Worm (Caenorhabditis elegans) whole organism, L1 larva: Measurements from ENCODE around the gene R10E11.9.

ENCODE experiments used
- C34B4.2 ChIP-seq: sonication (generic microtip); optimal IDR thresholded peaks from 2 replicates; lab custom pipeline; 2017; ENCODE audit warnings: mild to moderate bottlenecking, missing genetic modification characterization, missing compliant biosample characterization
- Y116A8C.19 ChIP-seq: sonication (generic microtip); optimal IDR thresholded peaks from 2 replicates; lab custom pipeline; 2016; ENCODE audit warnings: missing compliant biosample characterization, missing genetic modification characterization, borderline replicate concordance
- blmp-1 ChIP-seq: fragments of 150-350 bp; optimal IDR thresholded peaks from 2 replicates; lab custom pipeline; 2014; ENCODE audit warnings: missing biosample characterization, missing genetic modification characterization
- ceh-8 ChIP-seq: fragments of 200-800 bp; sonication (Bioruptor generic); optimal IDR thresholded peaks from 2 replicates; lab custom pipeline; 2018; ENCODE audit warnings: mild to moderate bottlenecking, missing genetic modification characterization, moderate library complexity, missing compliant biosample characterization
- ceh-82 ChIP-seq, 3 experiments: fragments of 150-350 bp in 1 of 3; sonication (generic microtip) in 2 of 3; optimal IDR thresholded peaks; 2 replicates each; lab custom pipeline; 2014 to 2017; ENCODE audit warnings: missing biosample characterization in 3 of 3, missing genetic modification characterization in 3 of 3
- ceh-90 ChIP-seq: sonication (generic microtip); optimal IDR thresholded peaks from 2 replicates; lab custom pipeline; 2016; ENCODE audit warnings: missing genetic modification characterization, missing compliant biosample characterization
- dpl-1 ChIP-seq, 3 experiments: fragments of 150-350 bp in 2 of 3; sonication (generic microtip) in 1 of 3; optimal IDR thresholded peaks; 2 replicates each; lab custom pipeline; 2014 to 2017; ENCODE audit warnings: missing biosample characterization in 3 of 3, missing genetic modification characterization in 3 of 3, missing genetic modification reagents in 3 of 3
- efl-1 ChIP-seq, 4 experiments: fragments of 150-350 bp; optimal IDR thresholded peaks in 3 of 4; peaks in 1 of 4; 1 replicate in 1 of 4; 2 replicates in 3 of 4; lab custom pipeline; 2014; ENCODE audit warnings: missing biosample characterization in 2 of 4, missing genetic modification characterization in 2 of 4, missing genetic modification reagents in 2 of 4
- efl-3 ChIP-seq: fragments of 200-800 bp; sonication (Bioruptor generic); optimal IDR thresholded peaks from 2 replicates; lab custom pipeline; 2018; ENCODE audit warnings: mild to moderate bottlenecking, missing genetic modification characterization, missing compliant biosample characterization
- ets-5 ChIP-seq: fragments of 200-800 bp; sonication (Bioruptor generic); IDR thresholded peaks from 2 replicates; pipeline ENCODE4 v1.3.6; 2022; ENCODE audit warnings: missing genetic modification characterization, missing compliant biosample characterization
- fkh-8 ChIP-seq: sonication (generic microtip); optimal IDR thresholded peaks from 2 replicates; lab custom pipeline; 2016; ENCODE audit warnings: mild to moderate bottlenecking, missing genetic modification characterization, missing compliant biosample characterization
- grh-1 ChIP-seq: fragments of 200-800 bp; sonication (Bioruptor generic); IDR thresholded peaks from 2 replicates; pipeline ENCODE4 v1.3.6; 2022; ENCODE audit warnings: missing genetic modification reagents, missing genetic modification characterization, missing compliant biosample characterization
- hlh-17 ChIP-seq: fragments of 200-800 bp; sonication (Bioruptor generic); optimal IDR thresholded peaks from 2 replicates; lab custom pipeline; 2018; ENCODE audit warnings: missing genetic modification characterization, mild to moderate bottlenecking, missing compliant biosample characterization, moderate library complexity, borderline replicate concordance
- isw-1 ChIP-seq: fragments of 200-800 bp; sonication (Bioruptor generic); IDR thresholded peaks from 2 replicates; pipeline ENCODE4 v1.3.6; 2022; ENCODE audit warnings: missing genetic modification characterization, missing compliant biosample characterization
- lin-14 ChIP-seq: fragments of 200-800 bp; sonication (Bioruptor generic); optimal IDR thresholded peaks from 2 replicates; lab custom pipeline; 2018; ENCODE audit warnings: mild to moderate bottlenecking, missing genetic modification characterization, moderate library complexity, missing compliant biosample characterization
- lin-35 ChIP-seq, 2 experiments: fragments of 150-350 bp; optimal IDR thresholded peaks; 2 replicates each; lab custom pipeline; 2014; ENCODE audit warnings: missing biosample characterization in 2 of 2, missing genetic modification characterization in 2 of 2, missing genetic modification reagents in 2 of 2
- lir-3 ChIP-seq: sonication (generic microtip); optimal IDR thresholded peaks from 2 replicates; lab custom pipeline; 2016; ENCODE audit warnings: mild to moderate bottlenecking, missing genetic modification characterization, moderate library complexity, missing compliant biosample characterization; ENCODE audit not compliant: poor library complexity
- lsy-2 ChIP-seq, 2 experiments: fragments of 150-350 bp; optimal IDR thresholded peaks; 2 replicates each; lab custom pipeline; 2014; ENCODE audit warnings: missing biosample characterization in 2 of 2, missing genetic modification characterization in 2 of 2
- nhr-11 ChIP-seq: fragments of 150-350 bp; optimal IDR thresholded peaks from 2 replicates; lab custom pipeline; 2014; ENCODE audit warnings: missing biosample characterization, missing genetic modification characterization
- nhr-20 ChIP-seq: sonication (generic microtip); optimal IDR thresholded peaks from 2 replicates; lab custom pipeline; 2016; ENCODE audit warnings: mild to moderate bottlenecking, missing genetic modification characterization, missing compliant biosample characterization
- nhr-237 ChIP-seq: fragments of 150-350 bp; optimal IDR thresholded peaks from 2 replicates; lab custom pipeline; 2014; ENCODE audit warnings: missing biosample characterization, missing genetic modification characterization
- nhr-47 ChIP-seq: sonication (generic microtip); optimal IDR thresholded peaks from 2 replicates; lab custom pipeline; 2016; ENCODE audit warnings: mild to moderate bottlenecking, missing genetic modification characterization, moderate library complexity, missing compliant biosample characterization
- nhr-71 ChIP-seq: sonication (generic microtip); optimal IDR thresholded peaks from 2 replicates; lab custom pipeline; 2016; ENCODE audit warnings: mild to moderate bottlenecking, missing genetic modification characterization, moderate library complexity, missing compliant biosample characterization
- nhr-76 ChIP-seq: sonication (generic microtip); optimal IDR thresholded peaks from 2 replicates; lab custom pipeline; 2017; ENCODE audit warnings: missing biosample characterization, missing genetic modification characterization
- nhr-85 ChIP-seq: sonication (generic microtip); peaks from one replicate; lab custom pipeline; 2016; ENCODE audit warnings: missing genetic modification characterization, inconsistent platforms, missing compliant biosample characterization
- pqm-1 ChIP-seq: sonication (generic microtip); optimal IDR thresholded peaks from 3 replicates; lab custom pipeline; 2017; ENCODE audit warnings: missing biosample characterization, missing genetic modification characterization
- rnt-1 ChIP-seq: sonication (generic microtip); optimal IDR thresholded peaks from 2 replicates; lab custom pipeline; 2016; ENCODE audit warnings: mild to moderate bottlenecking, missing genetic modification characterization, moderate library complexity, missing compliant biosample characterization
- snpc-4 ChIP-seq: fragments of 150-350 bp; optimal IDR thresholded peaks from 2 replicates; lab custom pipeline; 2014; ENCODE audit warnings: missing biosample characterization, missing genetic modification characterization
- snu-23 ChIP-seq: sonication (generic microtip); optimal IDR thresholded peaks from 2 replicates; lab custom pipeline; 2016; ENCODE audit warnings: missing genetic modification characterization, missing compliant biosample characterization
- swsn-7 ChIP-seq: sonication (generic microtip); optimal IDR thresholded peaks from 2 replicates; lab custom pipeline; 2016; ENCODE audit warnings: missing genetic modification characterization, missing compliant biosample characterization
- unc-130 ChIP-seq: fragments of 150-350 bp; optimal IDR thresholded peaks from 2 replicates; lab custom pipeline; 2017; ENCODE audit warnings: missing biosample characterization, missing genetic modification characterization, inconsistent platforms
- unc-98 ChIP-seq: fragments of 200-800 bp; sonication (Bioruptor generic); IDR thresholded peaks from 2 replicates; pipeline ENCODE4 v1.3.6; 2022; ENCODE audit warnings: missing genetic modification characterization, missing compliant biosample characterization
- xbp-1 ChIP-seq: sonication (generic microtip); optimal IDR thresholded peaks from 2 replicates; lab custom pipeline; 2016; ENCODE audit warnings: missing genetic modification characterization, missing compliant biosample characterization
- zag-1 ChIP-seq: fragments of 150-350 bp; optimal IDR thresholded peaks from 2 replicates; lab custom pipeline; 2014; ENCODE audit warnings: missing biosample characterization, missing genetic modification characterization
- zip-4 ChIP-seq: fragments of 200-800 bp; sonication (Bioruptor generic); optimal IDR thresholded peaks from 2 replicates; lab custom pipeline; 2018; ENCODE audit warnings: mild to moderate bottlenecking, missing genetic modification characterization, moderate library complexity, missing compliant biosample characterization
- ztf-11 ChIP-seq, 2 experiments: sonication (generic microtip); optimal IDR thresholded peaks; 2 replicates each; lab custom pipeline; 2016 to 2017; ENCODE audit warnings: missing genetic modification characterization in 2 of 2, missing biosample characterization in 1 of 2, missing compliant biosample characterization in 1 of 2
- ztf-4 ChIP-seq: fragments of 150-350 bp; optimal IDR thresholded peaks from 2 replicates; lab custom pipeline; 2014; ENCODE audit warnings: missing biosample characterization, missing genetic modification characterization

The R10E11.9 gene

ce11 chrIII:9779080-9779479 lies 14.4 kb downstream of the R10E11.9 start:
- no peak for TF ChIP-seq lsy-2 (tag; optimal IDR thresholded peaks at IDR 0.05; lab: Kevin White, UChicago)
- no peak for TF ChIP-seq ceh-90 (tag; lab: Kevin White, UChicago)
- no peak for TF ChIP-seq hlh-17 (GFP tag; lab: Kevin White, UChicago)
- TF ChIP-seq Y116A8C.19 (tag; lab: Kevin White, UChicago) = no peak
- TF ChIP-seq xbp-1 = no peak
- TF ChIP-seq unc-130 = no peak
- TF ChIP-seq snpc-4 (tag; lab: Kevin White, UChicago) = no peak
- TF ChIP-seq ztf-11 (tag; optimal IDR thresholded peaks at IDR 0.05; lab: Kevin White, UChicago) = no peak
- no peak for TF ChIP-seq swsn-7
- TF ChIP-seq zag-1 (tag; lab: Kevin White, UChicago) = no peak
- TF ChIP-seq ets-5 (GFP tag; lab: Robert Waterston, UW) = no peak
- no peak for TF ChIP-seq nhr-47 (tag; lab: Kevin White, UChicago)
- no peak for TF ChIP-seq unc-98 (GFP tag; lab: Robert Waterston, UW)
- TF ChIP-seq fkh-8 (tag; lab: Kevin White, UChicago) = no peak
- TF ChIP-seq zip-4 (GFP tag; lab: Kevin White, UChicago) = no peak
- TF ChIP-seq grh-1 (GFP tag; lab: Robert Waterston, UW) = no peak
- TF ChIP-seq isw-1 (GFP tag; lab: Robert Waterston, UW) = no peak

DNA sequence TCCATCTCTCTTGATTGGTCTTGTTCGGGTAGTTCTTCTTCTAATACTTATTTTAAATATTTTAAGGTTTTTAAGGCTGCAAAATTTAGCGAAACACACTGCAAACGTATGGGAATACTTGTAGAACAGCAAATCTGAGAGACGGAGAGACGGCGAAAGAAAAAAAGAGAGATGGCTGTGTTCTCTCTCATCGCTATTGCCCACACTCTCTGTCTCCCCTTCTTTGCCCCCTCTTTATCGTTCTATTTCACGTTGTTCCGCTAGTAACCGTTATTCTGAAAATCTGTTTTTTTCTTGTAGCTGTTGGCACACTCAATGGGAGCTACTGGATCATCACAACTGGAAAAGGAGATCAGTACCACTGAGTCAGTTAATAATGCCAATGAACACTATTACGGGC lies 17.1 kb downstream of the R10E11.9 start, which contains the start of gene usp-46:
usp-46 (plus strand) TSS at position 301 of the 400 bp plus-strand sequence.
- TF ChIP-seq ztf-4 (no peak), snu-23 (GFP tag; lab: Kevin White, UChicago) (peak; percentile 13), ceh-82 (tag; optimal IDR thresholded peaks at IDR 0.05; lab: Kevin White, UChicago) (peak in 1 of 3 experiments; percentile 30), efl-1 (optimal IDR thresholded peaks at IDR 0.05; lab: Kevin White, UChicago) (peak in 1 of 2 experiments; percentile 5), efl-1 (GFP tag; optimal IDR thresholded peaks at IDR 0.05 in 1 of 2; lab: Kevin White, UChicago) (no peak), efl-3 (GFP tag; lab: Kevin White, UChicago) (no peak), ceh-8 (GFP tag; lab: Kevin White, UChicago) (no peak), nhr-11 (no peak), pqm-1 (no peak), zip-4 (GFP tag; lab: Kevin White, UChicago) (no peak), lin-14 (GFP tag; lab: Kevin White, UChicago) (peak; percentile 53), lsy-2 (tag; optimal IDR thresholded peaks at IDR 0.05; lab: Kevin White, UChicago) (peak in 1 of 2 experiments; percentile 16), nhr-85 (tag; lab: Kevin White, UChicago) (no peak), nhr-20 (tag; lab: Kevin White, UChicago) (no peak)

ce11 chrIII:9775916-9776315 lies 17.5 kb downstream of the R10E11.9 start:
- TF ChIP-seq lsy-2 (tag; optimal IDR thresholded peaks at IDR 0.05; lab: Kevin White, UChicago) = peak in 1 of 2 experiments; percentile 27
- peak; percentile 53 to 78 (median 66) for TF ChIP-seq dpl-1 (GFP tag; optimal IDR thresholded peaks at IDR 0.05; lab: Kevin White, UChicago)
- TF ChIP-seq nhr-71 (tag; lab: Kevin White, UChicago) = peak; percentile 10
- no peak for TF ChIP-seq swsn-7
- TF ChIP-seq C34B4.2 (tag; lab: Kevin White, UChicago) = no peak
- TF ChIP-seq nhr-237 (tag; lab: Kevin White, UChicago) = no peak
- no peak for TF ChIP-seq nhr-76 (tag; lab: Kevin White, UChicago)
- peak; percentile 59 to 90 for TF ChIP-seq lin-35 (GFP tag; optimal IDR thresholded peaks at IDR 0.05; lab: Kevin White, UChicago)
- TF ChIP-seq efl-1 (optimal IDR thresholded peaks at IDR 0.05; lab: Kevin White, UChicago) = peak in 1 of 2 experiments; percentile 81
- TF ChIP-seq efl-1 (GFP tag; optimal IDR thresholded peaks at IDR 0.05 in 1 of 2; lab: Kevin White, UChicago) = peak; percentile 73 to 98
- TF ChIP-seq nhr-20 (tag; lab: Kevin White, UChicago) = no peak
- peak; percentile 9 for TF ChIP-seq rnt-1 (tag; lab: Kevin White, UChicago)
- TF ChIP-seq lir-3 (tag; lab: Kevin White, UChicago) = peak; percentile 5
- no peak for TF ChIP-seq blmp-1
- TF ChIP-seq, all 84 proteins: peak for 7
